Worm (Caenorhabditis elegans) whole organism, dauer: ENCODE data around the gene fbxa-31.

ENCODE experiments used
- unc-62 ChIP-seq: sonication (generic microtip); optimal IDR thresholded peaks from 2 replicates; lab custom pipeline; 2017; ENCODE audit warnings: missing biosample characterization, missing genetic modification reagents, missing genetic modification characterization

The fbxa-31 gene

ce11 chrIII:1223319-1224093 lies 47.7 kb downstream of the fbxa-31 start:
- TF ChIP-seq unc-62 (GFP tag; lab: Kevin White, UChicago), result no peak

- TF ChIP-seq unc-62 (GFP tag; lab: Kevin White, UChicago), result no peak
These were observed 49.2 kb downstream of the fbxa-31 start for ce11 chrIII:1221995-1222394.

- no peak for TF ChIP-seq unc-62 (GFP tag; lab: Kevin White, UChicago)
These were observed 51.2 kb downstream of the fbxa-31 start for ce11 chrIII:1220012-1220411.
